Worm (Caenorhabditis elegans) whole organism, midembryonic: ENCODE measurements around the gene W02F12.8.
A peak's percentile ranks its signal among the peaks of the same experiment; 100 is the strongest.

ENCODE experiments used
- T22C8.4 ChIP-seq: fragments of 200-800 bp; sonication (Bioruptor generic); IDR thresholded peaks from 2 replicates; pipeline ENCODE4 v1.3.6; 2022; ENCODE audit warnings: missing genetic modification characterization, missing compliant biosample characterization
- cog-1 ChIP-seq: sonication (generic microtip); optimal IDR thresholded peaks from 2 replicates; lab custom pipeline; 2016; ENCODE audit warnings: missing genetic modification characterization, missing compliant biosample characterization
- flt-1 ChIP-seq: fragments of 200-800 bp; sonication (Bioruptor generic); IDR thresholded peaks from 2 replicates; pipeline ENCODE4 v1.3.6; 2022; ENCODE audit warnings: missing genetic modification characterization, missing compliant biosample characterization
- klf-2 ChIP-seq: fragments of 200-800 bp; sonication (Bioruptor generic); conservative IDR thresholded peaks from 2 replicates; pipeline ENCODE4 v1.3.6; 2022; ENCODE audit warnings: missing genetic modification reagents, missing genetic modification characterization, missing compliant biosample characterization
- med-1 ChIP-seq: sonication (generic microtip); optimal IDR thresholded peaks from 2 replicates; lab custom pipeline; 2017; ENCODE audit warnings: missing genetic modification characterization, mild to moderate bottlenecking, missing compliant biosample characterization, antibody characterized with exemption, missing genetic modification reagents; ENCODE audit not compliant: insufficient read depth
- ref-1 ChIP-seq: fragments of 200-800 bp; sonication (Bioruptor generic); conservative IDR thresholded peaks from 2 replicates; pipeline ENCODE4 v1.3.6; 2022; ENCODE audit warnings: missing genetic modification reagents, missing genetic modification characterization, missing compliant biosample characterization
- tab-1 ChIP-seq: fragments of 200-800 bp; sonication (Bioruptor generic); IDR thresholded peaks from 2 replicates; pipeline ENCODE4 v1.3.6; 2022; ENCODE audit warnings: missing genetic modification characterization, missing compliant biosample characterization
- ztf-23 ChIP-seq: fragments of 200-800 bp; sonication (Bioruptor generic); IDR thresholded peaks from 2 replicates; pipeline ENCODE4 v1.3.6; 2022; ENCODE audit warnings: missing genetic modification reagents, missing genetic modification characterization, missing compliant biosample characterization
- ztf-29 ChIP-seq: fragments of 200-800 bp; sonication (Bioruptor generic); IDR thresholded peaks from 2 replicates; pipeline ENCODE4 v1.3.6; 2022; ENCODE audit warnings: missing genetic modification reagents, missing genetic modification characterization, missing compliant biosample characterization

Gene W02F12.8

DNA sequence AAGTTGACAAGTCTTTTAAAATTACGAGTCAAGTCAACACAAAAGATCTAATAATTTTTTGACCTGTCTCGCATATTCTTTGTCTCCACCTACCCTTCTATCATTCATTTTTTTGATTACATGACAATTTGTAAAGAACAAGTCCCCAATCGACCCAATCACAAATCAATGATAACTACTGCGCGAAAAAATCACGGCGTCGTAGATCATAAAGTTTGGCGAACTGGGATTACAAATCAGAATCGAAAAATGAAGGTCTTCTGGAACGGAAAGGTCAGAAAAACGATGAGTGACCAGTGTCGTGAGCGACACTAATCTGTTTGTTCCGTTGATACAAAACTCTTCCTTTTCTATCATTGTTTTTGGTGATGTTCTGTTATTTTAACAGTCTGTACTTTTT lies 4.5 kb downstream of the W02F12.8 start:
- TF ChIP-seq T22C8.4 (GFP tag; lab: Robert Waterston, UW), result no peak
- TF ChIP-seq ztf-29 (GFP tag; lab: Robert Waterston, UW), result no peak
- no peak for TF ChIP-seq klf-2 (GFP tag; lab: Robert Waterston, UW)
- TF ChIP-seq med-1 (GFP tag; lab: Kevin White, UChicago), result no peak
- TF ChIP-seq flt-1, result no peak
- TF ChIP-seq ztf-23 (GFP tag; lab: Robert Waterston, UW), result no peak
- no peak for TF ChIP-seq tab-1 (GFP tag; lab: Robert Waterston, UW)
- no peak for TF ChIP-seq ref-1 (GFP tag; lab: Robert Waterston, UW)
- no peak for TF ChIP-seq cog-1 (tag; lab: Kevin White, UChicago)

DNA sequence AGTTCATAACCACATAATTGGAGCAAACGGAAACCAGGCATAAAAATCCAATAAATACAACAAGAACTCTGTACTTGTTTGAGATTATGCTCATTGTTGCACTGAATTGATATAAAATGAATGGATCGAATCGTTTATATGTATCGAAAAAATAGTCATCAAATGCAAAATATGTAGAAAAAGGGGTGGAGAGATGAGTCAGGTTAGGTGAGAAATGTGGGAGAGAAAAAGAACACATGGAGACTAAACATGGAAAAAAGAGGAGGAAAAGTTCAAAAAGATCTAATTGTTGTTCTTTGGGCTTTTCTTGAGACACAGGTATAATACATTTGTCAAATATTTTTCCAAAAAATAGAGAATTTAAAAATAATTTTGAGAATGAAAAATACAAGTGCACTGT lies 6.2 kb downstream of the W02F12.8 start, which contains the start of gene K11G9.5:
K11G9.5 (minus strand) TSS at position 101 of the 400 bp plus-strand sequence.
- no peak for TF ChIP-seq ref-1 (GFP tag; lab: Robert Waterston, UW)
- TF ChIP-seq T22C8.4 (GFP tag; lab: Robert Waterston, UW), result no peak
- no peak for TF ChIP-seq med-1 (GFP tag; lab: Kevin White, UChicago)
- TF ChIP-seq ztf-29 (GFP tag; lab: Robert Waterston, UW), result no peak
- TF ChIP-seq klf-2 (GFP tag; lab: Robert Waterston, UW), result no peak
- TF ChIP-seq cog-1 (tag; lab: Kevin White, UChicago), result no peak

DNA sequence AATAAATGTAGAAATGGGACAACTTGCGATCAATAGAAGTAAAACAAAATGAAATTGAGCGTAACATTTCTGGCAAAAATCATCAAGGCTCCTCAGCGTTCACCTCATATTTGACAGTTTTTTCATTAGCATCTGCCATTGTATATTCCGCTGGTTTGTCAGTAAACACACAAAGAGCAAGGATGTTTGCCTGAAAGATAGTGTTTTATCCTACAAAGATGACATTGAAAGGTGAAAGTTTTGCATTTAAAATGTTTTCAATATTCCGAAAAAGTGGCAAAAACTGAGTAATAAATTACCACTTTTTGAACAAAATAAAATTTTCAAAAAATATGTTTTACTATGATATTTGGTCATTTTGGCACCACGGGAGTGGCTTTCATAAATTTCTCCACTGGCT lies 8.6 kb downstream of the W02F12.8 start:
- TF ChIP-seq ztf-29 (GFP tag; lab: Robert Waterston, UW) (no peak), flt-1 (no peak), tab-1 (GFP tag; lab: Robert Waterston, UW) (no peak), cog-1 (tag; lab: Kevin White, UChicago) (no peak), ref-1 (GFP tag; lab: Robert Waterston, UW) (no peak), klf-2 (GFP tag; lab: Robert Waterston, UW) (no peak), ztf-23 (GFP tag; lab: Robert Waterston, UW) (no peak), T22C8.4 (GFP tag; lab: Robert Waterston, UW) (no peak), med-1 (GFP tag; lab: Kevin White, UChicago) (no peak)

DNA sequence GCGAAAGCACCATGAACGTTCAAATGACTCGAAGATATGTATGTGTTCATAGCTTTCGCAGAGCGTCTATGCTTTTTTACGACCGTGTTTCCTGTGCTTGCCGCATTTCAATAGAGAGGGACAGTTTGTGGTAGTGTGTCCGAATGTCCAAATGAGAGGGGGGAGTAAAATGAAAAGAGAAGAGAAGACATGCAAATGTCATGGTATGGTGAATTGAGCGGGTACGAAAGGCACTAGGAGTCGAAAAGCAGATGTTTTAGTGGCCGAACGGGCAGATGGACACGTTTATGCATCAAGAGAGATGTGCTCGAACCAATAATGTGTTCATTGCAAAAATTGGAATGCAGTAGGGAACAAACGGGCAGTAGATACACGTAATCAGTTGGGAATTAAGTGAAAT lies 9.1 kb downstream of the W02F12.8 start:
- TF ChIP-seq T22C8.4 (GFP tag; lab: Robert Waterston, UW) (no peak), ztf-29 (GFP tag; lab: Robert Waterston, UW) (no peak), tab-1 (GFP tag; lab: Robert Waterston, UW) (no peak), ref-1 (GFP tag; lab: Robert Waterston, UW) (no peak), klf-2 (GFP tag; lab: Robert Waterston, UW) (no peak), ztf-23 (GFP tag; lab: Robert Waterston, UW) (no peak), cog-1 (tag; lab: Kevin White, UChicago) (no peak), med-1 (GFP tag; lab: Kevin White, UChicago) (no peak), flt-1 (no peak)

DNA sequence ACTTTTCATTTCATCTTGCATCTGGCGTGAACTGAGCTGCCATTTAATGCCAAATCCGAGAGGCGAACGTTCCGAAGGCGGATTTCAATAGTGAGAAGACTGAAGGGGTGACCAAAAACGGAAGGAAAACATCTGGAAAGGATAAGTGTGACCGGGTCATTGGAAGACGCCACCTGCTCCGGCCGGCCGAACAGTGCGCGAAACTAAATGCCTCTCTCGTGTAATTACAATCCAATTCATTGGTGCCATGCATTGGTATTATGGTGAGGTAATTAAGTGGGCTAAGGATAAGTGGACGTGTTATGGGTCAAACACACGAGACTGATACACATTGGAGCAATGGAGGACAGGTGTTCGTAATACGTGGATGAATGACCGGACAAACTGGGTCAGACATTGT lies 10.0 kb downstream of the W02F12.8 start:
- TF ChIP-seq ztf-29 (GFP tag; lab: Robert Waterston, UW) (no peak), tab-1 (GFP tag; lab: Robert Waterston, UW) (0 out of 2 replicates have a peak, but pooled peaks have one; percentile 52), cog-1 (tag; lab: Kevin White, UChicago) (peak; percentile 32), med-1 (GFP tag; lab: Kevin White, UChicago) (no peak), ref-1 (GFP tag; lab: Robert Waterston, UW) (no peak), flt-1 (no peak), klf-2 (GFP tag; lab: Robert Waterston, UW) (no peak), ztf-23 (GFP tag; lab: Robert Waterston, UW) (no peak)

DNA sequence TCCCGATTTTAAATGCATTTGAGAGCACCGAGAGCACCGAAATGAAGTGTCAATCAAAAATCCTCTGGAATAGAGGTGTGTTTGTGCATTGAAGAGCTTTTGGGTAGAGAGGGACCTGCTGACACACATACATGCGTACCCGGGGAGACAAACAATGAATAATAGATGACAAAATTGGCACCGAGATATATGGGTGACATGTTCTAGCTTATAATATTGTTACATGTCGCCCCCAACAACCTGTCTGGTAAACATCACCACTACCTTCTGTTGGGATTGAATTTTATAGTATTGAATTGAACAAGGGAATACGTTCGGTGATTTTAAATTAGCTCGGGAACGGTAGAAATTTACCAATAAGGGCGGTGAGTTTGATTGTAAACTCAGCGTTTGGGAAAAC lies 10.8 kb downstream of the W02F12.8 start:
- TF ChIP-seq med-1 (GFP tag; lab: Kevin White, UChicago) (no peak), tab-1 (GFP tag; lab: Robert Waterston, UW) (no peak), cog-1 (tag; lab: Kevin White, UChicago) (no peak), ztf-23 (GFP tag; lab: Robert Waterston, UW) (no peak), klf-2 (GFP tag; lab: Robert Waterston, UW) (no peak), T22C8.4 (GFP tag; lab: Robert Waterston, UW) (no peak), ztf-29 (GFP tag; lab: Robert Waterston, UW) (no peak), ref-1 (GFP tag; lab: Robert Waterston, UW) (no peak), flt-1 (no peak)

DNA sequence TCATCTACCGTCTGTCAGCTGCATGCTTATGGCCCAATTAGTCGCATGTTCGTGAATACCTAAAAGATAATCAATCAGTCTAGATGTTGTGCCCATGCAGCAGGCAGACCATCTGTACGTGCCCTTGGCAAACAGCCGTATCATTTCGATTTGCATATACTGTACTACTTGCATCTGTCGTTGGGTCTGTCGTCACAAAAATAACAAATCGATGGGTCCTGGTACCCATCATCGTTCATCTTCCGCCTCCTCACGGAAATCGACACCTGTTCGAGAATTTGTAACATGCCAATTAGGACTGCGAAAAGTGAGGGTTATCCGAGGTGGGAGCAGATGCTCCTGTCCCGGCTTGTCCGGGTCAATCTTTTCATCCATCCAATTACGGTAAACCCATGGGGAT lies 11.3 kb downstream of the W02F12.8 start:
- TF ChIP-seq flt-1, result no peak
- TF ChIP-seq ztf-29 (GFP tag; lab: Robert Waterston, UW), result no peak
- TF ChIP-seq tab-1 (GFP tag; lab: Robert Waterston, UW), result no peak
- no peak for TF ChIP-seq ztf-23 (GFP tag; lab: Robert Waterston, UW)
- TF ChIP-seq klf-2 (GFP tag; lab: Robert Waterston, UW), result no peak
- TF ChIP-seq T22C8.4 (GFP tag; lab: Robert Waterston, UW), result no peak
- TF ChIP-seq ref-1 (GFP tag; lab: Robert Waterston, UW), result no peak
- TF ChIP-seq cog-1 (tag; lab: Kevin White, UChicago), result no peak
- TF ChIP-seq med-1 (GFP tag; lab: Kevin White, UChicago), result no peak

DNA sequence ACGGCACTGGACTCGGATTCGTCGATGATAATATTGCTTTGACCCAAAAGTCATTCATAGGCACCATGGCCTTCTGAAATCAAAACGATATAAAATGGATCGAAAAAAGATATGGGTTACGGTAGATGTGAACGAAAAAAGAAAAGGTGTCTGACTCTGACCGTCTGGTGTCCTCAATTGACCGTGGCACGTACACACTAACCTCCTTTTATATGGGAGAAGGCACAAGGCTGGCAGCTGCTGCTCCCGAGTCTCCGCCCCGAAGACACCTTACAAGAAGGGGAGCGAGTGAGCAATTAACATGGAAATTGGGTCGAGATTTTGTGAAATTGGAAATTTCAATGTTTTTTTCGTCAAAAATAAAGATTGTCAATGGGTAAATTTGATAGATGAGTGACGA lies 13.1 kb downstream of the W02F12.8 start, which contains the start of gene egl-46:
egl-46 (minus strand) TSS at position 73 of the 400 bp plus-strand sequence.
- TF ChIP-seq ref-1 (GFP tag; lab: Robert Waterston, UW) (no peak), ztf-29 (GFP tag; lab: Robert Waterston, UW) (no peak), klf-2 (GFP tag; lab: Robert Waterston, UW) (no peak), flt-1 (no peak), T22C8.4 (GFP tag; lab: Robert Waterston, UW) (no peak), tab-1 (GFP tag; lab: Robert Waterston, UW) (no peak), med-1 (GFP tag; lab: Kevin White, UChicago) (no peak), ztf-23 (GFP tag; lab: Robert Waterston, UW) (no peak), cog-1 (tag; lab: Kevin White, UChicago) (no peak)
